Fruit fly (Drosophila melanogaster) whole organism, embryonic: ENCODE measurements around the gene CCKLR-17D1.

Source experiments
- BtbVII ChIP-seq: fragments of 200-800 bp; sonication (Bioruptor generic); optimal IDR thresholded peaks from 3 replicates; lab custom pipeline; 2017; ENCODE audit warnings: missing biosample characterization, mild to moderate bottlenecking, missing genetic modification characterization
- CG10274 ChIP-seq: fragments of 200-800 bp; sonication (Bioruptor generic); optimal IDR thresholded peaks from 3 replicates; lab custom pipeline; 2017; ENCODE audit warnings: missing biosample characterization, mild to moderate bottlenecking, missing genetic modification characterization
- CG11093 ChIP-seq: fragments of 200-800 bp; sonication (Bioruptor generic); IDR thresholded peaks from 3 replicates; pipeline ENCODE4 v1.3.6; 2022; ENCODE audit warnings: missing biosample characterization, missing genetic modification characterization
- CG11504 ChIP-seq: fragments of 200-800 bp; sonication (Bioruptor generic); optimal IDR thresholded peaks from 3 replicates; lab custom pipeline; 2019; ENCODE audit warnings: missing biosample characterization, mild to moderate bottlenecking, missing genetic modification characterization, moderate library complexity
- CG11696 ChIP-seq: fragments of 200-800 bp; sonication (Bioruptor generic); IDR thresholded peaks from 2 replicates; pipeline ENCODE4 v1.3.6; 2022; ENCODE audit warnings: missing biosample characterization, missing genetic modification characterization
- CG12219 ChIP-seq: fragments of 200-800 bp; sonication (Bioruptor generic); optimal IDR thresholded peaks from 3 replicates; lab custom pipeline; 2018; ENCODE audit warnings: missing biosample characterization, mild to moderate bottlenecking, missing genetic modification characterization
- CG15479 ChIP-seq: fragments of 200-800 bp; sonication (Bioruptor generic); optimal IDR thresholded peaks from 3 replicates; lab custom pipeline; 2019; ENCODE audit warnings: missing biosample characterization, mild to moderate bottlenecking, missing genetic modification characterization, moderate library complexity
- CG15514 ChIP-seq: fragments of 200-800 bp; sonication (Bioruptor generic); optimal IDR thresholded peaks from 3 replicates; lab custom pipeline; 2017; ENCODE audit warnings: missing biosample characterization, missing genetic modification characterization, mild to moderate bottlenecking, moderate library complexity, missing genetic modification reagents
- CG17612 ChIP-seq: fragments of 200-800 bp; sonication (Bioruptor generic); IDR thresholded peaks from 2 replicates; pipeline ENCODE4 v1.3.6; 2022; ENCODE audit warnings: missing biosample characterization, missing genetic modification characterization
- CG18619 ChIP-seq: fragments of 200-800 bp; sonication (Bioruptor generic); optimal IDR thresholded peaks from 3 replicates; lab custom pipeline; 2017; ENCODE audit warnings: missing biosample characterization, mild to moderate bottlenecking, missing genetic modification characterization
- CG32767 ChIP-seq: fragments of 200-800 bp; sonication (Bioruptor generic); IDR thresholded peaks from 2 replicates; pipeline ENCODE4 v1.3.6; 2022; ENCODE audit warnings: missing biosample characterization, missing genetic modification characterization
- CG3281 ChIP-seq: fragments of 200-800 bp; sonication (Bioruptor generic); optimal IDR thresholded peaks from 3 replicates; lab custom pipeline; 2017; ENCODE audit warnings: missing biosample characterization, mild to moderate bottlenecking, missing genetic modification characterization
- CG43689 ChIP-seq: fragments of 200-800 bp; sonication (Bioruptor generic); IDR thresholded peaks from 2 replicates; pipeline ENCODE4 v1.3.6; 2022; ENCODE audit warnings: missing biosample characterization, missing genetic modification characterization
- CG4404 ChIP-seq: fragments of 200-800 bp; sonication (Bioruptor generic); IDR thresholded peaks from 2 replicates; pipeline ENCODE4 v1.3.6; 2022; ENCODE audit warnings: missing biosample characterization, missing genetic modification characterization
- CG5180 ChIP-seq: fragments of 200-800 bp; sonication (Bioruptor generic); optimal IDR thresholded peaks from 3 replicates; lab custom pipeline; 2017; ENCODE audit warnings: missing biosample characterization, missing genetic modification characterization, mild to moderate bottlenecking, moderate library complexity, missing genetic modification reagents
- CG8290 ChIP-seq, 3 experiments: fragments of 200-800 bp; sonication (Bioruptor generic); optimal IDR thresholded peaks; 2 replicates each; lab custom pipeline; 2016 to 2019; ENCODE audit warnings: missing biosample characterization in 3 of 3, missing genetic modification characterization in 3 of 3, mild to moderate bottlenecking in 2 of 3, moderate library complexity in 1 of 3
- CG8944 ChIP-seq: fragments of 200-800 bp; sonication (Bioruptor generic); optimal IDR thresholded peaks from 3 replicates; lab custom pipeline; 2016; ENCODE audit warnings: missing biosample characterization, missing genetic modification characterization
- Dll ChIP-seq: fragments of 200-800 bp; sonication (Bioruptor generic); IDR thresholded peaks from 4 replicates; pipeline ENCODE4 v1.3.6; 2022; ENCODE audit warnings: missing biosample characterization, missing genetic modification characterization; ENCODE audit not compliant: partially characterized antibody
- Doc3 ChIP-seq: fragments of 200-800 bp; sonication (Bioruptor generic); IDR thresholded peaks from 3 replicates; pipeline ENCODE4 v1.3.6; 2022; ENCODE audit warnings: missing biosample characterization, missing genetic modification characterization; ENCODE audit not compliant: partially characterized antibody
- Ets65A ChIP-seq: fragments of 200-800 bp; sonication (Bioruptor generic); peaks from one replicate; lab custom pipeline; 2016; ENCODE audit warnings: missing biosample characterization, missing genetic modification characterization
- Gsc ChIP-seq: fragments of 200-800 bp; sonication (Bioruptor generic); IDR thresholded peaks from 2 replicates; pipeline ENCODE4 v1.3.6; 2022; ENCODE audit warnings: missing biosample characterization, missing genetic modification characterization
- HmgZ ChIP-seq: fragments of 200-800 bp; sonication (Bioruptor generic); optimal IDR thresholded peaks from 2 replicates; lab custom pipeline; 2018; ENCODE audit warnings: missing biosample characterization, mild to moderate bottlenecking, missing genetic modification characterization
- Hr78 ChIP-seq, 2 experiments: fragments of 200-800 bp in 1 of 2; fragments of >200 bp in 1 of 2; sonication (Bioruptor generic) in 1 of 2; optimal IDR thresholded peaks; 2 replicates each; lab custom pipeline; 2017 to 2019; ENCODE audit warnings: missing biosample characterization in 2 of 2, missing genetic modification characterization in 2 of 2, mild to moderate bottlenecking in 1 of 2, moderate library complexity in 1 of 2
- Lpt ChIP-seq: fragments of >200 bp; optimal IDR thresholded peaks from 2 replicates; lab custom pipeline; 2018; ENCODE audit warnings: missing biosample characterization, missing genetic modification characterization
- Mad ChIP-seq: fragments of 200-800 bp; sonication (Bioruptor generic); optimal IDR thresholded peaks from 2 replicates; lab custom pipeline; 2016; ENCODE audit warnings: missing biosample characterization, missing genetic modification characterization
- Med ChIP-seq: fragments of 200-800 bp; sonication (Bioruptor generic); peaks from one replicate; lab custom pipeline; 2016; ENCODE audit warnings: missing biosample characterization, missing genetic modification characterization, mild to moderate bottlenecking, inconsistent platforms, moderate library complexity
- NC2β ChIP-seq: fragments of 200-800 bp; sonication (Bioruptor generic); optimal IDR thresholded peaks from 2 replicates; lab custom pipeline; 2016; ENCODE audit warnings: missing biosample characterization, missing genetic modification characterization
- NFAT ChIP-seq: fragments of 200-800 bp; sonication (Bioruptor generic); IDR thresholded peaks from 2 replicates; pipeline ENCODE4 v1.3.6; 2022; ENCODE audit warnings: missing biosample characterization, missing genetic modification characterization
- Nf-YA ChIP-seq: fragments of 200-800 bp; sonication (Bioruptor generic); IDR thresholded peaks from 2 replicates; pipeline ENCODE4 v1.3.6; 2022; ENCODE audit warnings: missing biosample characterization, missing genetic modification characterization
- NfI ChIP-seq: fragments of 200-800 bp; sonication (Bioruptor generic); optimal IDR thresholded peaks from 3 replicates; lab custom pipeline; 2018; ENCODE audit warnings: missing biosample characterization, mild to moderate bottlenecking, missing genetic modification characterization, moderate library complexity
- Vsx1 ChIP-seq: fragments of 200-800 bp; sonication (Bioruptor generic); optimal IDR thresholded peaks from 2 replicates; lab custom pipeline; 2017; ENCODE audit warnings: missing biosample characterization, mild to moderate bottlenecking, missing genetic modification characterization, missing genetic modification reagents
- Xrp1 ChIP-seq: fragments of 200-800 bp; sonication (Bioruptor generic); IDR thresholded peaks from 2 replicates; pipeline ENCODE4 v1.3.6; 2022; ENCODE audit warnings: missing biosample characterization, missing genetic modification characterization
- abd-A ChIP-seq: fragments of 200-800 bp; sonication (Bioruptor generic); optimal IDR thresholded peaks from 3 replicates; lab custom pipeline; 2019; ENCODE audit warnings: missing biosample characterization, mild to moderate bottlenecking, missing genetic modification characterization, moderate library complexity
- al ChIP-seq: fragments of 200-800 bp; sonication (Bioruptor generic); IDR thresholded peaks from 2 replicates; pipeline ENCODE4 v1.3.6; 2022; ENCODE audit warnings: missing biosample characterization, missing genetic modification characterization
- ara ChIP-seq: fragments of 200-800 bp; sonication (Bioruptor generic); IDR thresholded peaks from 2 replicates; pipeline ENCODE4 v1.3.6; 2022; ENCODE audit warnings: missing biosample characterization, missing genetic modification characterization
- ato ChIP-seq: fragments of 200-800 bp; sonication (Bioruptor generic); IDR thresholded peaks from 2 replicates; pipeline ENCODE4 v1.3.6; 2022; ENCODE audit warnings: missing biosample characterization, missing genetic modification characterization; ENCODE audit not compliant: partially characterized antibody
- ci ChIP-seq: fragments of 200-800 bp; sonication (Bioruptor generic); IDR thresholded peaks from 3 replicates; pipeline ENCODE4 v1.3.6; 2022; ENCODE audit warnings: missing biosample characterization, missing genetic modification characterization
- ewg ChIP-seq: fragments of 200-800 bp; sonication (Bioruptor generic); optimal IDR thresholded peaks from 3 replicates; lab custom pipeline; 2017; ENCODE audit warnings: mild to moderate bottlenecking, missing biosample characterization, missing genetic modification reagents, missing genetic modification characterization
- gcm ChIP-seq: fragments of 200-800 bp; sonication (Bioruptor generic); optimal IDR thresholded peaks from 2 replicates; lab custom pipeline; 2019; ENCODE audit warnings: missing biosample characterization, mild to moderate bottlenecking, missing genetic modification characterization, moderate library complexity
- jigr1 ChIP-seq: fragments of 200-800 bp; sonication (Bioruptor generic); IDR thresholded peaks from 3 replicates; pipeline ENCODE4 v1.3.6; 2022; ENCODE audit warnings: missing biosample characterization, missing genetic modification characterization
- lbe ChIP-seq: fragments of 200-800 bp; sonication (Bioruptor generic); optimal IDR thresholded peaks from 2 replicates; lab custom pipeline; 2016; ENCODE audit warnings: missing biosample characterization, mild to moderate bottlenecking, missing genetic modification characterization
- mam ChIP-seq: fragments of 200-800 bp; sonication (Bioruptor generic); optimal IDR thresholded peaks from 3 replicates; lab custom pipeline; 2016; ENCODE audit warnings: missing biosample characterization, missing genetic modification characterization
- oc ChIP-seq: fragments of 200-800 bp; sonication (Bioruptor generic); optimal IDR thresholded peaks from 2 replicates; lab custom pipeline; 2018; ENCODE audit warnings: missing biosample characterization, mild to moderate bottlenecking, missing genetic modification characterization, moderate library complexity
- otp ChIP-seq: fragments of 200-800 bp; sonication (Bioruptor generic); IDR thresholded peaks from 3 replicates; pipeline ENCODE4, ENCODE4 v1.3.6; 2022; ENCODE audit warnings: missing biosample characterization, missing genetic modification characterization
- pnt ChIP-seq: fragments of 200-800 bp; sonication (Bioruptor generic); optimal IDR thresholded peaks from 3 replicates; lab custom pipeline; 2016; ENCODE audit warnings: missing biosample characterization, missing genetic modification characterization
- psq ChIP-seq: fragments of 200-800 bp; sonication (Bioruptor generic); optimal IDR thresholded peaks from 2 replicates; lab custom pipeline; 2017; ENCODE audit warnings: missing biosample characterization, missing genetic modification characterization
- salm ChIP-seq: fragments of 200-800 bp; sonication (Bioruptor generic); optimal IDR thresholded peaks from 2 replicates; lab custom pipeline; 2018; ENCODE audit warnings: missing biosample characterization, mild to moderate bottlenecking, missing genetic modification characterization
- sc ChIP-seq, 3 experiments: fragments of >200 bp in 2 of 3; fragments of 200-800 bp in 1 of 3; sonication (Bioruptor generic) in 1 of 3; optimal IDR thresholded peaks; 2 replicates in 2 of 3; 3 replicates in 1 of 3; lab custom pipeline; 2017; ENCODE audit warnings: mild to moderate bottlenecking in 1 of 3, missing biosample characterization in 1 of 3, missing genetic modification characterization in 1 of 3, missing genetic modification reagents in 1 of 3
- sqz ChIP-seq: fragments of 200-800 bp; sonication (Bioruptor generic); optimal IDR thresholded peaks from 3 replicates; lab custom pipeline; 2018; ENCODE audit warnings: missing biosample characterization, mild to moderate bottlenecking, missing genetic modification characterization
- tx ChIP-seq: fragments of 200-800 bp; sonication (Bioruptor generic); optimal IDR thresholded peaks from 2 replicates; lab custom pipeline; 2016; ENCODE audit warnings: missing biosample characterization, missing genetic modification characterization
- zfh2 ChIP-seq: fragments of 200-800 bp; sonication (Bioruptor generic); optimal IDR thresholded peaks from 2 replicates; lab custom pipeline; 2016; ENCODE audit warnings: missing biosample characterization, missing genetic modification characterization

The CCKLR-17D1 gene

dm6 chrX:18773817-18774216 lies 47.4 kb upstream of the CCKLR-17D1 start, which contains the start of gene CCKLR-17D3 (continued):
- no peak for TF ChIP-seq BtbVII
- TF ChIP-seq Nf-YA (GFP tag; lab: Robert Waterston, UW): no peak
- TF ChIP-seq oc: no peak
- no peak for TF ChIP-seq CG17612 (GFP tag; lab: Robert Waterston, UW)
- no peak for TF ChIP-seq ara (GFP tag; lab: Robert Waterston, UW)
- TF ChIP-seq CG43689 (GFP tag; lab: Robert Waterston, UW): no peak
- TF ChIP-seq CG11696 (GFP tag; lab: Robert Waterston, UW): no peak
- TF ChIP-seq CG11093 (GFP tag; lab: Robert Waterston, UW): no peak
- TF ChIP-seq psq (GFP tag; lab: Kevin White, UChicago): no peak
- 0 out of 3 replicates have a peak, but pooled peaks have one; percentile 55 for TF ChIP-seq ci (GFP tag; lab: Robert Waterston, UW)
- no peak for TF ChIP-seq CG4404 (GFP tag; lab: Robert Waterston, UW)
- TF ChIP-seq CG18619 (GFP tag; lab: Kevin White, UChicago): no peak
- TF ChIP-seq pnt (GFP tag; lab: Kevin White, UChicago): no peak
- no peak for TF ChIP-seq CG32767 (GFP tag; lab: Robert Waterston, UW)
- TF ChIP-seq CG8290 (GFP tag; optimal IDR thresholded peaks at IDR 0.05; lab: Kevin White, UChicago): no peak
- TF ChIP-seq CG8290 (tag; optimal IDR thresholded peaks at IDR 0.05; lab: Kevin White, UChicago): peak in 1 of 2 experiments; percentile 23
- no peak for TF ChIP-seq CG3281 (GFP tag; lab: Kevin White, UChicago)
- no peak for TF ChIP-seq sqz
- no peak for TF ChIP-seq NfI (GFP tag; lab: Kevin White, UChicago)
- TF ChIP-seq Gsc (GFP tag; lab: Robert Waterston, UW): no peak
- peak; percentile 99 for TF ChIP-seq CG11504 (tag; lab: Kevin White, UChicago)
- no peak for TF ChIP-seq zfh2 (GFP tag; lab: Kevin White, UChicago)
- TF ChIP-seq abd-A (tag; lab: Kevin White, UChicago): no peak
- TF ChIP-seq Hr78 (GFP tag; optimal IDR thresholded peaks at IDR 0.05; lab: Kevin White, UChicago): no peak
- TF ChIP-seq salm (tag; lab: Kevin White, UChicago): no peak
- TF ChIP-seq ewg (GFP tag; lab: Kevin White, UChicago): peak; percentile 74
- no peak for TF ChIP-seq al (GFP tag; lab: Robert Waterston, UW)
- TF ChIP-seq ato: no peak
- no peak for TF ChIP-seq CG15479
- no peak for TF ChIP-seq CG8944
- no peak for TF ChIP-seq NFAT (GFP tag; lab: Robert Waterston, UW)
- no peak for TF ChIP-seq Lpt (GFP tag; lab: Kevin White, UChicago)
- TF ChIP-seq CG5180 (GFP tag; lab: Kevin White, UChicago): peak; percentile 27
- TF ChIP-seq Xrp1 (GFP tag; lab: Robert Waterston, UW): no peak
- TF ChIP-seq CG15514: no peak
- TF ChIP-seq tx (GFP tag; lab: Kevin White, UChicago): no peak
- TF ChIP-seq otp (GFP tag; lab: Robert Waterston, UW): no peak
- no peak for TF ChIP-seq Dll (GFP tag; lab: Robert Waterston, UW)
- TF ChIP-seq CG10274: no peak
- no peak for TF ChIP-seq Vsx1 (GFP tag; lab: Kevin White, UChicago)
- no peak for TF ChIP-seq gcm (GFP tag; lab: Kevin White, UChicago)
- TF ChIP-seq sc (optimal IDR thresholded peaks at IDR 0.05; lab: Kevin White, UChicago): no peak
- TF ChIP-seq sc (GFP tag; optimal IDR thresholded peaks at IDR 0.05; lab: Kevin White, UChicago): no peak
- TF ChIP-seq lbe (GFP tag; lab: Kevin White, UChicago): no peak
- no peak for TF ChIP-seq jigr1
- no peak for TF ChIP-seq Doc3 (GFP tag; lab: Robert Waterston, UW)
- TF ChIP-seq HmgZ (tag; lab: Kevin White, UChicago): no peak
- TF ChIP-seq Ets65A: peak; percentile 27
- no peak for TF ChIP-seq NC2β
- peak; percentile 2 for TF ChIP-seq Mad (GFP tag; lab: Kevin White, UChicago)
- TF ChIP-seq Med (GFP tag; lab: Kevin White, UChicago): peak; percentile 87
- TF ChIP-seq mam: no peak
- no peak for TF ChIP-seq CG12219 (GFP tag; lab: Kevin White, UChicago)
